Fruit fly (Drosophila melanogaster): ENCODE measurements around the gene CG17264.

DNA sequence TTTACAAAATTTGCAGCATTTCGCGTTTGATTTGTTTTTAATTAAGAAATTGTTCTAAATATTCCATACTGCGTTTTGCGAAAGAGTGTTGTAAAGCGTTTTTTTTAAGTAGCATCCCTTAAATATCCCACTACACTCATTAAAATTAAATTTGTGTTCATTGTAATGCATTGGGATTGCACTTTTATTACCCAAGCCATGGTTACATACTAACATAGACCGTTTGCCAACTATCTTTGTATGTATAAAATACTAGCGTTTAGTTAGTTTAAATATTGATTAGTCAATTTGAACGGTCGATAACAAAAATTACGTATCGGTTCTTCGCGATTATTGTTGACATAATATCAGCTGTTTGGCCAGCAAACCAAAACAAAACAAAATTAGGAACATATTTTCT, 21.5 kb downstream of the CG17264 start, which contains the start of the genes cnir and CG17221:
- TF ChIP-seq Rel (GFP tag; optimal IDR thresholded peaks at IDR 0.05) (no peak), Rel (tag; optimal IDR thresholded peaks at IDR 0.05) (peak; percentile 39), dmrt93B (GFP tag; optimal IDR thresholded peaks at IDR 0.05) (no peak), usp (GFP tag; optimal IDR thresholded peaks at IDR 0.05) (no peak), tai (GFP tag; optimal IDR thresholded peaks at IDR 0.05) (no peak), pan (optimal IDR thresholded peaks at IDR 0.05) (no peak), h (GFP tag; optimal IDR thresholded peaks at IDR 0.05) (peak; percentile 85), psq (GFP tag; optimal IDR thresholded peaks at IDR 0.05) (peak; percentile 64)

Data from whole organism, wandering third instar larva.